Fruit fly (Drosophila melanogaster) whole organism, embryonic: ENCODE results near the gene Acp76A.

Source experiments
- Atf3 ChIP-seq: fragments of 200-800 bp; sonication (Bioruptor generic); optimal IDR thresholded peaks from 3 replicates; lab custom pipeline; 2016; ENCODE audit warnings: missing biosample characterization, missing genetic modification characterization
- CG11085 ChIP-seq: fragments of 200-800 bp; sonication (Bioruptor generic); IDR thresholded peaks from 2 replicates; pipeline ENCODE4 v1.3.6; 2022; ENCODE audit warnings: missing biosample characterization, missing genetic modification characterization
- CG11560 ChIP-seq: fragments of 200-800 bp; sonication (Bioruptor generic); IDR thresholded peaks from 3 replicates; pipeline ENCODE4 v1.3.6; 2022; ENCODE audit warnings: missing biosample characterization, missing genetic modification characterization
- CG12071 ChIP-seq: fragments of 200-800 bp; sonication (Bioruptor generic); optimal IDR thresholded peaks from 3 replicates; lab custom pipeline; 2018; ENCODE audit warnings: missing biosample characterization, mild to moderate bottlenecking, missing genetic modification characterization
- CG12769 ChIP-seq: fragments of 200-800 bp; sonication (Bioruptor generic); optimal IDR thresholded peaks from 2 replicates; lab custom pipeline; 2019; ENCODE audit warnings: missing biosample characterization, mild to moderate bottlenecking, missing genetic modification characterization, moderate library complexity
- CG13424 ChIP-seq: fragments of 200-800 bp; sonication (Bioruptor generic); optimal IDR thresholded peaks from 2 replicates; lab custom pipeline; 2019; ENCODE audit warnings: missing biosample characterization, mild to moderate bottlenecking, missing genetic modification characterization, moderate library complexity
- CG1602 ChIP-seq: fragments of 200-800 bp; sonication (Bioruptor generic); optimal IDR thresholded peaks from 3 replicates; lab custom pipeline; 2016; ENCODE audit warnings: missing biosample characterization, missing genetic modification characterization
- CG16779 ChIP-seq: fragments of 200-800 bp; sonication (Bioruptor generic); IDR thresholded peaks from 2 replicates; pipeline ENCODE4 v1.3.6; 2022; ENCODE audit warnings: missing biosample characterization, missing genetic modification characterization
- CG17568 ChIP-seq: fragments of 200-800 bp; sonication (Bioruptor generic); optimal IDR thresholded peaks from 2 replicates; lab custom pipeline; 2018; ENCODE audit warnings: missing biosample characterization, mild to moderate bottlenecking, missing genetic modification characterization, moderate library complexity
- CG1832 ChIP-seq: fragments of 200-800 bp; sonication (Bioruptor generic); optimal IDR thresholded peaks from 2 replicates; lab custom pipeline; 2017; ENCODE audit warnings: missing biosample characterization, mild to moderate bottlenecking, missing genetic modification characterization, inconsistent platforms
- CG18476 ChIP-seq: fragments of 200-800 bp; sonication (Bioruptor generic); optimal IDR thresholded peaks from 2 replicates; lab custom pipeline; 2016; ENCODE audit warnings: missing biosample characterization, mild to moderate bottlenecking, missing genetic modification characterization
- CG2199 ChIP-seq: fragments of 200-800 bp; sonication (Bioruptor generic); IDR thresholded peaks from 3 replicates; pipeline ENCODE4 v1.3.6; 2022; ENCODE audit warnings: missing biosample characterization, missing genetic modification characterization
- CG2889 ChIP-seq: fragments of 200-800 bp; sonication (Bioruptor generic); IDR thresholded peaks from 3 replicates; pipeline ENCODE4 v1.3.6; 2022; ENCODE audit warnings: missing biosample characterization, missing genetic modification characterization
- CG3726 ChIP-seq: fragments of 200-800 bp; sonication (Bioruptor generic); IDR thresholded peaks from 3 replicates; pipeline ENCODE4, ENCODE4 v1.3.6; 2022; ENCODE audit warnings: missing biosample characterization, missing genetic modification characterization
- CG3838 ChIP-seq: fragments of 200-800 bp; sonication (Bioruptor generic); optimal IDR thresholded peaks from 3 replicates; lab custom pipeline; 2016; ENCODE audit warnings: missing biosample characterization, missing genetic modification characterization
- CG4617 ChIP-seq: fragments of 200-800 bp; sonication (Bioruptor generic); optimal IDR thresholded peaks from 3 replicates; lab custom pipeline; 2016; ENCODE audit warnings: missing biosample characterization, missing genetic modification characterization, borderline replicate concordance
- CG4730 ChIP-seq: fragments of 200-800 bp; sonication (Bioruptor generic); IDR thresholded peaks from 2 replicates; pipeline ENCODE4 v1.3.6; 2022; ENCODE audit warnings: missing biosample characterization, missing genetic modification characterization
- CG5245 ChIP-seq: fragments of 200-800 bp; sonication (Bioruptor generic); optimal IDR thresholded peaks from 3 replicates; lab custom pipeline; 2016; ENCODE audit warnings: missing biosample characterization, missing genetic modification characterization
- CG5953 ChIP-seq: fragments of 200-800 bp; sonication (Bioruptor generic); IDR thresholded peaks from 2 replicates; pipeline ENCODE4 v1.3.6; 2022; ENCODE audit warnings: missing biosample characterization, missing genetic modification characterization
- CG7357 ChIP-seq: fragments of 200-800 bp; sonication (Bioruptor generic); IDR thresholded peaks from 3 replicates; pipeline ENCODE4 v1.3.6; 2022; ENCODE audit warnings: missing biosample characterization, missing genetic modification characterization
- CG7963 ChIP-seq: fragments of 200-800 bp; sonication (Bioruptor generic); IDR thresholded peaks from 3 replicates; pipeline ENCODE4 v1.3.6; 2022; ENCODE audit warnings: missing biosample characterization, missing genetic modification characterization; ENCODE audit not compliant: partially characterized antibody
- D19A ChIP-seq: fragments of 200-800 bp; optimal IDR thresholded peaks from 3 replicates; lab custom pipeline; 2019; ENCODE audit warnings: missing biosample characterization, mild to moderate bottlenecking, missing genetic modification characterization, moderate library complexity
- Dad ChIP-seq: fragments of 200-800 bp; sonication (Bioruptor generic); optimal IDR thresholded peaks from 3 replicates; lab custom pipeline; 2016; ENCODE audit warnings: missing biosample characterization, missing genetic modification characterization
- Doc2 ChIP-seq: fragments of 200-800 bp; sonication (Bioruptor generic); IDR thresholded peaks from 2 replicates; pipeline ENCODE4 v1.3.6; 2022; ENCODE audit warnings: missing biosample characterization, missing genetic modification characterization
- HLH3B ChIP-seq: fragments of 200-800 bp; sonication (Bioruptor generic); IDR thresholded peaks from 2 replicates; pipeline ENCODE4 v1.3.6; 2022; ENCODE audit warnings: missing biosample characterization, missing genetic modification characterization
- Hey ChIP-seq: fragments of 200-800 bp; sonication (Bioruptor generic); optimal IDR thresholded peaks from 3 replicates; lab custom pipeline; 2018; ENCODE audit warnings: missing biosample characterization, mild to moderate bottlenecking, missing genetic modification characterization
- Hr3 ChIP-seq: fragments of 200-800 bp; sonication (Bioruptor generic); optimal IDR thresholded peaks from 3 replicates; lab custom pipeline; 2016; ENCODE audit warnings: missing biosample characterization, missing genetic modification characterization
- Jarid2 ChIP-seq: fragments of 200-800 bp; sonication (Bioruptor generic); optimal IDR thresholded peaks from 3 replicates; lab custom pipeline; 2017; ENCODE audit warnings: mild to moderate bottlenecking, missing biosample characterization, missing genetic modification reagents, missing genetic modification characterization
- Lpt ChIP-seq: fragments of >200 bp; optimal IDR thresholded peaks from 2 replicates; lab custom pipeline; 2018; ENCODE audit warnings: missing biosample characterization, missing genetic modification characterization
- MTF-1 ChIP-seq: fragments of 200-800 bp; sonication (Bioruptor generic); optimal IDR thresholded peaks from 2 replicates; lab custom pipeline; 2018; ENCODE audit warnings: missing biosample characterization, mild to moderate bottlenecking, missing genetic modification characterization, borderline replicate concordance
- Mad ChIP-seq: fragments of 200-800 bp; sonication (Bioruptor generic); optimal IDR thresholded peaks from 2 replicates; lab custom pipeline; 2016; ENCODE audit warnings: missing biosample characterization, missing genetic modification characterization
- NFAT ChIP-seq: fragments of 200-800 bp; sonication (Bioruptor generic); IDR thresholded peaks from 2 replicates; pipeline ENCODE4 v1.3.6; 2022; ENCODE audit warnings: missing biosample characterization, missing genetic modification characterization
- NK7.1 ChIP-seq: fragments of 200-800 bp; sonication (Bioruptor generic); optimal IDR thresholded peaks from 3 replicates; lab custom pipeline; 2016; ENCODE audit warnings: missing biosample characterization, missing genetic modification characterization
- Nf-YC ChIP-seq: fragments of 200-800 bp; optimal IDR thresholded peaks from 3 replicates; lab custom pipeline; 2019; ENCODE audit warnings: missing biosample characterization, mild to moderate bottlenecking, missing genetic modification characterization, moderate library complexity
- Optix ChIP-seq: fragments of 200-800 bp; sonication (Bioruptor generic); IDR thresholded peaks from 3 replicates; pipeline ENCODE4 v1.3.6; 2022; ENCODE audit warnings: missing biosample characterization, missing genetic modification characterization
- Spps ChIP-seq: fragments of 200-800 bp; sonication (Bioruptor generic); optimal IDR thresholded peaks from 2 replicates; lab custom pipeline; 2018; ENCODE audit warnings: missing biosample characterization, mild to moderate bottlenecking, missing genetic modification characterization
- Stat92E ChIP-seq, 3 experiments: fragments of >200 bp in 2 of 3; fragments of 200-800 bp in 1 of 3; sonication (Bioruptor generic) in 1 of 3; optimal IDR thresholded peaks; 2 replicates each; lab custom pipeline; 2017 to 2019; ENCODE audit warnings: missing biosample characterization in 3 of 3, missing genetic modification characterization in 3 of 3, mild to moderate bottlenecking in 1 of 3, moderate library complexity in 1 of 3
- chn ChIP-seq: fragments of 200-800 bp; sonication (Bioruptor generic); optimal IDR thresholded peaks from 2 replicates; lab custom pipeline; 2016; ENCODE audit warnings: missing biosample characterization, missing genetic modification characterization
- dm ChIP-seq: fragments of 200-800 bp; sonication (Bioruptor generic); optimal IDR thresholded peaks from 3 replicates; lab custom pipeline; 2016; ENCODE audit warnings: missing biosample characterization, missing genetic modification characterization
- exex ChIP-seq: fragments of 200-800 bp; sonication (Bioruptor generic); optimal IDR thresholded peaks from 4 replicates; lab custom pipeline; 2018; ENCODE audit warnings: missing biosample characterization, mild to moderate bottlenecking, missing genetic modification characterization, moderate library complexity
- gsb-n ChIP-seq: fragments of 200-800 bp; sonication (Bioruptor generic); optimal IDR thresholded peaks from 3 replicates; lab custom pipeline; 2018; ENCODE audit warnings: missing biosample characterization, mild to moderate bottlenecking, missing genetic modification characterization
- jumu ChIP-seq: fragments of 200-800 bp; sonication (Bioruptor generic); optimal IDR thresholded peaks from 3 replicates; lab custom pipeline; 2016; ENCODE audit warnings: missing biosample characterization, missing genetic modification characterization
- psq ChIP-seq: fragments of 200-800 bp; sonication (Bioruptor generic); optimal IDR thresholded peaks from 2 replicates; lab custom pipeline; 2017; ENCODE audit warnings: missing biosample characterization, missing genetic modification characterization
- salm ChIP-seq: fragments of 200-800 bp; sonication (Bioruptor generic); optimal IDR thresholded peaks from 2 replicates; lab custom pipeline; 2018; ENCODE audit warnings: missing biosample characterization, mild to moderate bottlenecking, missing genetic modification characterization
- sob ChIP-seq: fragments of 200-800 bp; sonication (Bioruptor generic); IDR thresholded peaks from 2 replicates; pipeline ENCODE4 v1.3.6; 2022; ENCODE audit warnings: missing biosample characterization, missing genetic modification characterization
- tio ChIP-seq: fragments of 200-800 bp; sonication (Bioruptor generic); optimal IDR thresholded peaks from 2 replicates; lab custom pipeline; 2017; ENCODE audit warnings: missing biosample characterization, missing genetic modification characterization, inconsistent platforms
- toy ChIP-seq: fragments of 200-800 bp; sonication (Bioruptor generic); IDR thresholded peaks from 2 replicates; pipeline ENCODE4 v1.3.6; 2022; ENCODE audit warnings: missing biosample characterization, missing genetic modification characterization
- vfl ChIP-seq: fragments of 200-800 bp; sonication (Bioruptor generic); optimal IDR thresholded peaks from 2 replicates; lab custom pipeline; 2016; ENCODE audit warnings: missing biosample characterization, missing genetic modification characterization
- zen2 ChIP-seq: fragments of 200-800 bp; sonication (Bioruptor generic); IDR thresholded peaks from 3 replicates; pipeline ENCODE4 v1.3.6; 2022; ENCODE audit warnings: missing biosample characterization, missing genetic modification characterization; ENCODE audit not compliant: partially characterized antibody

The Acp76A gene

dm6 chr3L:19086364-19087200 is 34.8 kb upstream of the Acp76A start, which contains the start of gene Mkp3 (continued):
- TF ChIP-seq CG16779 (GFP tag; lab: Robert Waterston, UW) (peak; percentile 57; the same call in 1 of the 2 replicates), Lpt (GFP tag; lab: Kevin White, UChicago) (no peak), CG2199 (GFP tag; lab: Robert Waterston, UW) (no peak), Jarid2 (GFP tag; lab: Kevin White, UChicago) (peak; percentile 46), chn (no peak), Mad (peak; percentile 59), CG3726 (GFP tag; lab: Robert Waterston, UW) (peak; percentile 80; the same call in 1 of the 3 replicates), CG7357 (GFP tag; lab: Robert Waterston, UW) (peak; percentile 79), toy (peak; percentile 83), vfl (GFP tag; lab: Kevin White, UChicago) (peak; percentile 11), CG3838 (no peak), CG5953 (GFP tag; lab: Robert Waterston, UW) (peak; percentile 65; the same call in 1 of the 2 replicates), CG4617 (GFP tag; lab: Kevin White, UChicago) (peak; percentile 6), CG12071 (GFP tag; lab: Kevin White, UChicago) (peak; percentile 40), CG5245 (GFP tag; lab: Kevin White, UChicago) (peak; percentile 44), dm (GFP tag; lab: Kevin White, UChicago) (no peak), CG13424 (tag; lab: Kevin White, UChicago) (peak; percentile 94), Dad (no peak), Hr3 (peak; percentile 80), Atf3 (GFP tag; lab: Kevin White, UChicago) (no peak), CG2889 (GFP tag; lab: Robert Waterston, UW) (peak; percentile 89), CG4730 (GFP tag; lab: Robert Waterston, UW) (peak; percentile 79), CG11560 (peak; percentile 77), Nf-YC (tag; lab: Kevin White, UChicago) (peak; percentile 83), tio (GFP tag; lab: Kevin White, UChicago) (peak; percentile 81), CG1832 (GFP tag; lab: Kevin White, UChicago) (no peak), MTF-1 (GFP tag; lab: Kevin White, UChicago) (peak; percentile 65), D19A (tag; lab: Kevin White, UChicago) (peak; percentile 86), Optix (GFP tag; lab: Robert Waterston, UW) (peak; percentile 73; the same call in 1 of the 3 replicates), NK7.1 (no peak), CG12769 (tag; lab: Kevin White, UChicago) (peak; percentile 70), CG17568 (GFP tag; lab: Kevin White, UChicago) (peak; percentile 85), salm (peak; percentile 92), psq (GFP tag; lab: Kevin White, UChicago) (peak; percentile 48), CG1602 (GFP tag; lab: Kevin White, UChicago) (peak; percentile 77), CG11085 (peak; percentile 78), gsb-n (peak; percentile 87), sob (GFP tag; lab: Robert Waterston, UW) (peak; percentile 90), zen2 (GFP tag; lab: Robert Waterston, UW) (no peak), Hey (no peak), HLH3B (peak; percentile 92), NFAT (GFP tag; lab: Robert Waterston, UW) (peak; percentile 72), exex (peak; percentile 63), Doc2 (GFP tag; lab: Robert Waterston, UW) (no peak), CG7963 (no peak), Stat92E (GFP tag; optimal IDR thresholded peaks at IDR 0.05; lab: Kevin White, UChicago) (no peak), jumu (GFP tag; lab: Kevin White, UChicago) (no peak), CG18476 (peak; percentile 63), Spps (tag; lab: Kevin White, UChicago) (peak; percentile 48)
